Worm (Caenorhabditis elegans): ENCODE data around the gene hsp-25.

Gene hsp-25

DNA sequence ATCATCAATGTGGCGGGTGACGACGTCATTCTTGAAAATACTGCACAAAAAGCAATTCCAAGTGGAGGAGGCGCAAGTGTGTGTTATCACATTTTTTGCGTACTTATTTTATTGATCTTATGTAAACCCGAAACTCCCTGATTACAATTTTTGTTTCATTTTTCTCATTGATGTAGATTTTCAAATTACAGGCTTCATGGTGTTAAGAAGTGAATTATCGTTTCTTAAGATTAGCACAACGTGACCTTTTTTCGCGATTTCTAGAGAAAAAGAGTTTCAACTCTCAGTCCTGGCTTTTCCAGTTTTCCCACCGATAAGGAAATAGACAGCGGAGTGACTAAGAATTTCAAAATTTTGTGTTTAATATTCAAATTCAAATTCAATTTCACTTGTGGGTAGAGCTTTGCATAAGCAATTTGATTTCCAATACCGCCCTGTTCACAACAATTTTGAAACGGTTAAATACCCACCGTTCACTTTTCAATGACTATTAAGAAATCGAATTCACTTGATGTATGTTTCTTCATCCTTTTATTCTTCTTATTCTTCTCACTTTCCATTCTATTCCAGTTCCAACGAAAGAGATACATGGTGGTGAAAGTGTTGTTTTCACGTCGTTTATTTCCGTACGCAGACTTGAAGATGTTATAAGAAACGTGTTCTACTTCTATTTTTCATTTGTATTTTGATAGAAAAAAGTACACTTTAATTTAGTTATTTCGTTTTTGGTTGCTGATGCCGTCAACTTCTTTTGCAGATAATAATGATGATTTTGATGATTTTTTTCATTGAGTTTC, 12.5 kb downstream of the hsp-25 start:
- peak; percentile 92 for TF ChIP-seq blmp-1 (tag; optimal IDR thresholded peaks at IDR 0.05; ENCODE audit: insufficient read depth)
- no peak for TF ChIP-seq lin-13 (GFP tag; optimal IDR thresholded peaks at IDR 0.05)

DNA sequence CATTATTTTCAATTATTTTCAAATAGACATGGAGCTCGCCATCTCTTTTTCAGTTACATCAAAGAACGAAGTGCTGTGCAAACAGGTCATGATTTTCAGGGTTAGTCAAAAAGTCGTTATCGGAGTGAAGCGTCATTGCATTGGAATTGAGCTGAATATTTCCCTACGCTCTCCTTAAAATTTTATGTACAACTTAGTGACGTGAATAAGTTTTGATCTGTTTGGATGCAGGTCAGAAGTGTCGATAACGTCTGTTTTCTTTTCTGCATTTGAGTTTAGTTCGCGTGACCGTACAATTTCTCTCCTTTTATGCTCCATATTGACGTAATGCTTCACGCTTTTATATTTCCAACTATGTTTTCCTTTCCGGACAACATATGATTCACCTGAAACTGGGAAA, 14.5 kb downstream of the hsp-25 start:
- TF ChIP-seq nhr-12 (tag; optimal IDR thresholded peaks at IDR 0.05): no peak
- no peak for TF ChIP-seq C34F6.9 (tag; optimal IDR thresholded peaks at IDR 0.05)
- no peak for TF ChIP-seq aly-2 (tag; optimal IDR thresholded peaks at IDR 0.05)
- no peak for TF ChIP-seq lin-11 (tag; optimal IDR thresholded peaks at IDR 0.05)
- TF ChIP-seq nhr-129 (tag; optimal IDR thresholded peaks at IDR 0.05): peak; percentile 14
- TF ChIP-seq alr-1 (tag; optimal IDR thresholded peaks at IDR 0.05): no peak
- TF ChIP-seq F13H6.1 (tag; optimal IDR thresholded peaks at IDR 0.05): peak; percentile 10
- no peak for TF ChIP-seq zag-1 (tag; optimal IDR thresholded peaks at IDR 0.05)
- peak; percentile 60 for TF ChIP-seq sma-9 (GFP tag; optimal IDR thresholded peaks at IDR 0.05)
- no peak for TF ChIP-seq sma-9 (tag; optimal IDR thresholded peaks at IDR 0.05)
- TF ChIP-seq crh-2 (tag; optimal IDR thresholded peaks at IDR 0.05): peak; percentile 52
- TF ChIP-seq nhr-237 (tag; optimal IDR thresholded peaks at IDR 0.05): no peak
- no peak for TF ChIP-seq lsy-2 (tag; optimal IDR thresholded peaks at IDR 0.05)
- TF ChIP-seq fos-1 (tag; optimal IDR thresholded peaks at IDR 0.05): peak; percentile 83
- no peak for TF ChIP-seq sma-3 (GFP tag; optimal IDR thresholded peaks at IDR 0.05)

DNA sequence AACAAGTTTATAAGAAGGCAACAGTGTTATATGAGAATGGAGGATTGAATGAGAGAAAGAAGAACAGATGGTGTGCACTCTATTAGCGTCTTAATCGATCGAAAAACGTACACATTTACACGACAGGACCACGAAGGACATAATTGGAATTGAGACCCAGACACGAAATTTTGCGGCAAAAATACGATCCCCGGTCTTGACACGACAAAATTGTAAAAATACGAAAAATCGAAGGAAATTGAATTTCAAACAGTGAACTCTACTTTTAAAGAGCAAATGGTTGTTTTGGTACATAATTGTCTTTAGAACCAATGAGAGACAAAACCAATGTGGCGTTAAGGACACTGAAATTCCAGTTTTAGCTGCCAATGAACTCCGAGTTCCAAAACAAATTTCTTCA, 17.0 kb downstream of the hsp-25 start, which contains the start of gene lelo-3:
Gene lelo-3, minus strand, starts transcription at position 101 of the 400 bp plus-strand sequence.
- TF ChIP-seq nhr-6 (tag; optimal IDR thresholded peaks at IDR 0.05) (no peak), unc-39 (tag; optimal IDR thresholded peaks at IDR 0.05) (no peak), C34F6.9 (tag; optimal IDR thresholded peaks at IDR 0.05) (no peak), ztf-1 (GFP tag; conservative IDR thresholded peaks at IDR 0.05) (no peak), ZK546.5 (tag; optimal IDR thresholded peaks at IDR 0.05) (no peak), ama-1 (optimal IDR thresholded peaks at IDR 0.05) (no peak), nhr-21 (tag; optimal IDR thresholded peaks at IDR 0.05) (no peak), elt-3 (tag; optimal IDR thresholded peaks at IDR 0.05) (no peak), ztf-4 (tag; optimal IDR thresholded peaks at IDR 0.05) (no peak), nhr-10 (tag; optimal IDR thresholded peaks at IDR 0.05) (no peak), dmd-4 (tag; optimal IDR thresholded peaks at IDR 0.05) (no peak), ztf-11 (tag; optimal IDR thresholded peaks at IDR 0.05) (no peak)

DNA sequence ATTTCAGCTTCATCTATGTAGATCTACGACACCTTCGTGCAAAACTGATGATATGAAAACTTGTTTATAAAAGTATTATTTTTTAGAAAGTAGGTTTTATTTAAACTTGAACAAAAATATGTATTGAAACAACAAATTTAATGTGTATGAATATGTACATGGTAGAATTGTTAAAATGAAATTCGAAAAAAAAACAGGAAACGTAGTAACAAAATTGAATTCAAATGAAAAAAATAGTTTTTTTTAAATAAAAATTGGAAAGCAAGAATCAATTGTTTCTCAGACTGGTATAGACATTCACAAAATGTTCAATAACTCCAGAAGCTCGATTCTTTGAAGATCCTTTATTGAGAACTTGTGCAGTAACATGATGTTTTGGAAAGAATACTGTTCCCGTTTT, 18.7 kb downstream of the hsp-25 start:
- no peak for TF ChIP-seq alr-1 (tag; optimal IDR thresholded peaks at IDR 0.05)
- TF ChIP-seq skn-1 (tag; optimal IDR thresholded peaks at IDR 0.05): no peak
- TF ChIP-seq dmd-4 (tag; optimal IDR thresholded peaks at IDR 0.05): no peak
- TF ChIP-seq lsy-2 (tag; optimal IDR thresholded peaks at IDR 0.05): no peak
- TF ChIP-seq unc-39 (tag; optimal IDR thresholded peaks at IDR 0.05): no peak
- TF ChIP-seq crh-2 (tag; optimal IDR thresholded peaks at IDR 0.05): no peak
- no peak for TF ChIP-seq ZK546.5 (tag; optimal IDR thresholded peaks at IDR 0.05)
- TF ChIP-seq nhr-25 (tag; optimal IDR thresholded peaks at IDR 0.05): no peak
- no peak for TF ChIP-seq ceh-82 (tag; optimal IDR thresholded peaks at IDR 0.05)
- no peak for TF ChIP-seq snpc-4 (tag; optimal IDR thresholded peaks at IDR 0.05)
- TF ChIP-seq nhr-12 (tag; optimal IDR thresholded peaks at IDR 0.05): no peak
- TF ChIP-seq egl-27 (tag; optimal IDR thresholded peaks at IDR 0.05): no peak
- no peak for TF ChIP-seq nhr-11 (tag; optimal IDR thresholded peaks at IDR 0.05)
- no peak for TF ChIP-seq mdl-1 (tag; optimal IDR thresholded peaks at IDR 0.05)
- TF ChIP-seq ztf-1 (GFP tag; conservative IDR thresholded peaks at IDR 0.05): no peak
- TF ChIP-seq elt-1 (tag; optimal IDR thresholded peaks at IDR 0.05): no peak
